Worm (Caenorhabditis elegans) whole organism, L4/young adult: ENCODE data around the gene R08C7.5.

Experiments
- dao-5 ChIP-seq: sonication (generic microtip); optimal IDR thresholded peaks from 2 replicates; lab custom pipeline; 2016; ENCODE audit warnings: missing genotype, missing genetic modification characterization, moderate library complexity, missing compliant biosample characterization
- him-1 ChIP-seq: sonication (generic microtip); optimal IDR thresholded peaks from 2 replicates; lab custom pipeline; 2016; ENCODE audit warnings: missing genotype, missing genetic modification reagents, missing genetic modification characterization, missing compliant biosample characterization

DNA sequence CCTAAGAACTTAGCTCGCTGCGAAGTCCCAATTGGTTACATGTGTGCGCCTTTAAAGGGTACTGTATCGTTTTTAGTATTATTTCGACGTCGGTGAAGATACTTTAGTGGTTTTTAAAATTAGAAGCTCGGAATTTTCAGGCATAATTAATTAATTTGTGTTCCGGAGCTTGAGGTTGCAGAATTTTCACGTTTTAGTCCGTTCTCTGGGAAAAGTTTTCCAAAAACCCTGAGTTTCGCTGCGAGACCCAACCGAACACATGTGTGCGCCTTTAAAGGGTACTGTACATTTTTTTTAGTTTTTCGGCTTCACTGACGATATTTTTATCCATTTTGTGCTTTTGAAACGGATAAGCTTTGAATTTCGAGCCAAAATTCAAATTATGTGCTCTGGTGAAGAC lies 36.5 kb upstream of the R08C7.5 start:
- no peak for TF ChIP-seq him-1 (tag; lab: Kevin White, UChicago)
- TF ChIP-seq dao-5 (tag; lab: Kevin White, UChicago), result no peak
